Worm (Caenorhabditis elegans) whole organism, L4 larva: Measurements from ENCODE around the gene fbxa-220.

ENCODE experiments used
- F37D6.2 ChIP-seq: sonication (generic microtip); optimal IDR thresholded peaks from 2 replicates; lab custom pipeline; 2016; ENCODE audit warnings: mild to moderate bottlenecking, missing genetic modification characterization, missing compliant biosample characterization
- F49E8.2 ChIP-seq: sonication (generic microtip); optimal IDR thresholded peaks from 2 replicates; lab custom pipeline; 2016; ENCODE audit warnings: missing compliant biosample characterization, mild to moderate bottlenecking, missing genetic modification characterization, borderline replicate concordance
- T26A8.4 ChIP-seq: fragments of 200-800 bp; sonication (Bioruptor generic); IDR thresholded peaks from 2 replicates; pipeline ENCODE4 v1.3.6; 2022; ENCODE audit warnings: missing genetic modification characterization, missing compliant biosample characterization
- Y105C5A.15 ChIP-seq: fragments of 200-800 bp; sonication (Bioruptor generic); IDR thresholded peaks from 2 replicates; pipeline ENCODE4 v1.3.6; 2022; ENCODE audit warnings: missing genetic modification characterization, missing compliant biosample characterization
- Y5F2A.4 ChIP-seq: fragments of 200-800 bp; sonication (Bioruptor generic); optimal IDR thresholded peaks from 2 replicates; lab custom pipeline; 2018; ENCODE audit warnings: mild to moderate bottlenecking, missing genetic modification characterization, missing compliant biosample characterization
- Y75B8A.6 ChIP-seq: fragments of 200-800 bp; sonication (Bioruptor generic); IDR thresholded peaks from 2 replicates; pipeline ENCODE4 v1.3.6; 2022; ENCODE audit warnings: missing genetic modification reagents, missing genetic modification characterization, missing compliant biosample characterization
- ZK337.2 ChIP-seq: fragments of 200-800 bp; sonication (Bioruptor generic); IDR thresholded peaks from 2 replicates; pipeline ENCODE4 v1.3.6; 2022; ENCODE audit warnings: missing genetic modification reagents, missing genetic modification characterization, missing compliant biosample characterization
- ama-1 ChIP-seq: fragments of 150-350 bp; optimal IDR thresholded peaks from 2 replicates; lab custom pipeline; 2014; ENCODE audit warnings: inconsistent platforms, mixed read lengths
- ceh-28 ChIP-seq: fragments of 150-350 bp; optimal IDR thresholded peaks from 2 replicates; lab custom pipeline; 2014; ENCODE audit warnings: missing biosample characterization, missing genetic modification reagents, missing genetic modification characterization
- ceh-32 ChIP-seq: sonication (generic microtip); optimal IDR thresholded peaks from 2 replicates; lab custom pipeline; 2016; ENCODE audit warnings: mild to moderate bottlenecking, missing genetic modification characterization, missing compliant biosample characterization; ENCODE audit not compliant: poor library complexity
- ceh-44 ChIP-seq: fragments of 200-800 bp; sonication (Bioruptor generic); IDR thresholded peaks from 2 replicates; pipeline ENCODE4 v1.3.6; 2022; ENCODE audit warnings: missing genetic modification reagents, missing genetic modification characterization, missing compliant biosample characterization
- ctbp-1 ChIP-seq: fragments of 200-800 bp; sonication (Bioruptor generic); IDR thresholded peaks from 2 replicates; pipeline ENCODE4 v1.3.6; 2022; ENCODE audit warnings: missing genetic modification reagents, missing genetic modification characterization, missing compliant biosample characterization
- dmd-6 ChIP-seq: fragments of 200-800 bp; sonication (Bioruptor generic); IDR thresholded peaks from 2 replicates; pipeline ENCODE4 v1.3.6; 2022; ENCODE audit warnings: missing genetic modification reagents, missing genetic modification characterization, missing compliant biosample characterization
- dpl-1 ChIP-seq: fragments of 150-350 bp; optimal IDR thresholded peaks from 2 replicates; lab custom pipeline; 2014; ENCODE audit warnings: missing biosample characterization, missing genetic modification reagents, missing genetic modification characterization
- dve-1 ChIP-seq: sonication (generic microtip); optimal IDR thresholded peaks from 2 replicates; lab custom pipeline; 2017; ENCODE audit warnings: antibody characterized with exemption, mild to moderate bottlenecking, missing genetic modification characterization, missing compliant biosample characterization; ENCODE audit not compliant: insufficient read depth
- egl-27 ChIP-seq: sonication (generic microtip); optimal IDR thresholded peaks from 3 replicates; lab custom pipeline; 2017; ENCODE audit warnings: missing biosample characterization, missing genetic modification reagents, missing genetic modification characterization
- fos-1 ChIP-seq: fragments of 150-350 bp; optimal IDR thresholded peaks from 2 replicates; lab custom pipeline; 2014; ENCODE audit warnings: missing biosample characterization, missing genetic modification characterization
- hif-1 ChIP-seq, 2 experiments: sonication (generic microtip); optimal IDR thresholded peaks; 2 replicates each; lab custom pipeline; 2016 to 2017; ENCODE audit warnings: missing compliant biosample characterization in 2 of 2, missing genetic modification characterization in 2 of 2, missing genetic modification reagents in 2 of 2, missing genotype in 2 of 2, mild to moderate bottlenecking in 1 of 2
- hlh-11 ChIP-seq: fragments of 200-800 bp; sonication (Bioruptor generic); optimal IDR thresholded peaks from 2 replicates; lab custom pipeline; 2018; ENCODE audit warnings: mild to moderate bottlenecking, missing genetic modification characterization, missing compliant biosample characterization
- hlh-30 ChIP-seq: sonication (generic microtip); optimal IDR thresholded peaks from 2 replicates; lab custom pipeline; 2017; ENCODE audit warnings: antibody characterized with exemption, mild to moderate bottlenecking, missing genetic modification characterization, missing compliant biosample characterization; ENCODE audit not compliant: insufficient read depth
- lin-1 ChIP-seq: fragments of 200-800 bp; sonication (Bioruptor generic); IDR thresholded peaks from 2 replicates; pipeline ENCODE4 v1.3.6; 2022; ENCODE audit warnings: missing genetic modification reagents, missing genetic modification characterization, missing compliant biosample characterization
- lin-13 ChIP-seq: fragments of 150-350 bp; optimal IDR thresholded peaks from 2 replicates; lab custom pipeline; 2014; ENCODE audit warnings: missing biosample characterization, missing genetic modification reagents, missing genetic modification characterization
- lin-15B ChIP-seq: fragments of 150-350 bp; sonication (generic microtip); optimal IDR thresholded peaks from 3 replicates; lab custom pipeline; 2014; ENCODE audit warnings: missing biosample characterization, missing genetic modification characterization
- lin-38 ChIP-seq: fragments of 200-800 bp; sonication (Bioruptor generic); IDR thresholded peaks from 2 replicates; pipeline ENCODE4 v1.3.6; 2022; ENCODE audit warnings: missing genetic modification reagents, missing genetic modification characterization, missing compliant biosample characterization
- lsy-2 ChIP-seq, 2 experiments: fragments of 150-350 bp in 1 of 2; sonication (generic microtip) in 1 of 2; optimal IDR thresholded peaks; 2 replicates each; lab custom pipeline; 2014 to 2017; ENCODE audit warnings: missing biosample characterization in 2 of 2, missing genetic modification characterization in 2 of 2
- mdl-1 ChIP-seq, 2 experiments: fragments of 150-350 bp in 1 of 2; sonication (generic microtip) in 1 of 2; optimal IDR thresholded peaks; 2 replicates each; lab custom pipeline; 2014 to 2017; ENCODE audit warnings: missing biosample characterization in 2 of 2, missing genetic modification characterization in 2 of 2
- mep-1 ChIP-seq: fragments of 150-350 bp; sonication (generic microtip); optimal IDR thresholded peaks from 3 replicates; lab custom pipeline; 2014; ENCODE audit warnings: missing biosample characterization, missing genetic modification characterization
- mes-2 ChIP-seq: sonication (generic microtip); optimal IDR thresholded peaks from 2 replicates; lab custom pipeline; 2016; ENCODE audit warnings: missing genotype, mild to moderate bottlenecking, missing genetic modification characterization, missing compliant biosample characterization; ENCODE audit not compliant: poor library complexity, severe bottlenecking
- mxl-2 ChIP-seq: fragments of 200-800 bp; sonication (Bioruptor generic); conservative IDR thresholded peaks from 2 replicates; pipeline ENCODE4 v1.3.6; 2022; ENCODE audit warnings: missing genetic modification reagents, missing genetic modification characterization, missing compliant biosample characterization
- mxl-3 ChIP-seq: fragments of 200-800 bp; sonication (Bioruptor generic); optimal IDR thresholded peaks from 2 replicates; lab custom pipeline; 2018; ENCODE audit warnings: mild to moderate bottlenecking, missing genetic modification characterization, missing compliant biosample characterization
- nhr-11 ChIP-seq: fragments of 150-350 bp; optimal IDR thresholded peaks from 2 replicates; lab custom pipeline; 2014; ENCODE audit warnings: missing biosample characterization, missing genetic modification characterization
- nhr-237 ChIP-seq: sonication (generic microtip); optimal IDR thresholded peaks from 2 replicates; lab custom pipeline; 2017; ENCODE audit warnings: missing biosample characterization, missing genetic modification characterization
- nhr-25 ChIP-seq: sonication (generic microtip); optimal IDR thresholded peaks from 2 replicates; lab custom pipeline; 2017; ENCODE audit warnings: missing genetic modification characterization, mild to moderate bottlenecking, missing compliant biosample characterization, antibody characterized with exemption, moderate library complexity, borderline replicate concordance; ENCODE audit not compliant: insufficient read depth
- nhr-28 ChIP-seq: fragments of 150-350 bp; optimal IDR thresholded peaks from 2 replicates; lab custom pipeline; 2014; ENCODE audit warnings: missing biosample characterization, missing genetic modification characterization
- nhr-41 ChIP-seq: fragments of 200-800 bp; sonication (Bioruptor generic); IDR thresholded peaks from 2 replicates; pipeline ENCODE4 v1.3.6; 2022; ENCODE audit warnings: missing genetic modification reagents, missing genetic modification characterization, missing compliant biosample characterization
- nhr-42 ChIP-seq: fragments of 200-800 bp; sonication (Bioruptor generic); IDR thresholded peaks from 2 replicates; pipeline ENCODE4 v1.3.6; 2022; ENCODE audit warnings: missing genetic modification characterization, missing compliant biosample characterization
- nhr-6 ChIP-seq: fragments of 150-350 bp; optimal IDR thresholded peaks from 2 replicates; lab custom pipeline; 2014; ENCODE audit warnings: missing biosample characterization, missing genetic modification characterization
- nhr-76 ChIP-seq: fragments of 150-350 bp; optimal IDR thresholded peaks from 2 replicates; lab custom pipeline; 2014; ENCODE audit warnings: missing biosample characterization, missing genetic modification characterization
- nhr-77 ChIP-seq: fragments of 150-350 bp; optimal IDR thresholded peaks from 2 replicates; lab custom pipeline; 2014; ENCODE audit warnings: missing biosample characterization, missing genetic modification characterization
- pha-4 ChIP-seq, 2 experiments: fragments of 150-350 bp in 1 of 2; fragments of 200-800 bp in 1 of 2; sonication (Bioruptor generic) in 1 of 2; IDR thresholded peaks in 1 of 2; optimal IDR thresholded peaks in 1 of 2; 2 replicates each; pipeline versions ENCODE4 v1.3.6 to Lab custom; 2014 to 2022; ENCODE audit warnings: missing genetic modification characterization in 2 of 2, missing genetic modification reagents in 2 of 2, missing biosample characterization in 1 of 2, missing compliant biosample characterization in 1 of 2
- pqm-1 ChIP-seq: sonication (generic microtip); optimal IDR thresholded peaks from 2 replicates; lab custom pipeline; 2017; ENCODE audit warnings: missing biosample characterization, missing genetic modification characterization
- rbr-2 ChIP-seq: sonication (generic microtip); optimal IDR thresholded peaks from 2 replicates; lab custom pipeline; 2016; ENCODE audit warnings: missing genotype, missing genetic modification characterization, missing compliant biosample characterization
- saeg-2 ChIP-seq: fragments of 200-800 bp; sonication (Bioruptor generic); IDR thresholded peaks from 2 replicates; pipeline ENCODE4 v1.3.6; 2022; ENCODE audit warnings: missing genetic modification reagents, missing genetic modification characterization, missing compliant biosample characterization
- tra-1 ChIP-seq: fragments of 200-800 bp; sonication (Bioruptor generic); IDR thresholded peaks from 2 replicates; pipeline ENCODE4 v1.3.6; 2022; ENCODE audit warnings: missing genetic modification reagents, missing genetic modification characterization, missing compliant biosample characterization
- unc-39 ChIP-seq: sonication (generic microtip); optimal IDR thresholded peaks from 2 replicates; lab custom pipeline; 2017; ENCODE audit warnings: missing biosample characterization, missing genetic modification characterization
- ztf-7 ChIP-seq: fragments of 150-350 bp; optimal IDR thresholded peaks from 2 replicates; lab custom pipeline; 2014; ENCODE audit warnings: missing biosample characterization, missing genetic modification characterization

fbxa-220 gene

DNA sequence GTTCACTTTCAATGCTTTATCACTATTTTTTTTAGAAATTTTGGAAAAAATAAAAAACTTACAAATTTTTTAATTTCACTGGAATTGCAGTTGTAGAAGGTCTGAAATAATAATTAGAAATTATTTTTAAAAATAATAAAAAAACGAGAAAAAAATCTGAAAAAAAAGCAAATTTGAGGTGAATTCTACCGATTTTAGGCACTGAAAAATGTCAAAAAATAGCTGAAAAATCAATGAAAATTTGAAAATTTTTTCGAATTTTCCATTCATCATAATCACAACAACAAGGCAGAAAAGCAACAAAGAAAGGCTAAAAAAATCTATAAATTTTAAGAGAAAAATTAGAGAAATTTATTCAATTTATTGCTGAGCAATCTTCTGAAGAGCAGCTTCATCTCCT lies 16.7 kb upstream of the fbxa-220 start, which contains the start of gene nars-2:
Gene nars-2 (minus strand): TSS at position 101 of the 400 bp plus-strand sequence.
- TF ChIP-seq nhr-11 (tag; lab: Kevin White, UChicago) (no peak), ceh-44 (no peak), Y105C5A.15 (GFP tag; lab: Robert Waterston, UW) (no peak), Y5F2A.4 (GFP tag; lab: Kevin White, UChicago) (no peak), nhr-76 (no peak), lin-15B (no peak), ZK337.2 (GFP tag; lab: Robert Waterston, UW) (no peak), fos-1 (tag; lab: Kevin White, UChicago) (no peak), ama-1 (lab: Kevin White, UChicago) (no peak), egl-27 (tag; lab: Kevin White, UChicago) (no peak), ztf-7 (tag; lab: Kevin White, UChicago) (no peak), rbr-2 (no peak), ctbp-1 (GFP tag; lab: Robert Waterston, UW) (no peak), unc-39 (tag; lab: Kevin White, UChicago) (no peak), ceh-32 (no peak), nhr-237 (no peak), mep-1 (no peak), nhr-28 (tag; lab: Kevin White, UChicago) (no peak), nhr-6 (tag; lab: Kevin White, UChicago) (no peak), saeg-2 (no peak)
- TF ChIP-seq, all 104 proteins: peak for 0

- no peak for TF ChIP-seq ceh-28 (tag; lab: Kevin White, UChicago)
- TF ChIP-seq T26A8.4 (GFP tag; lab: Robert Waterston, UW) = no peak
- TF ChIP-seq nhr-41 (GFP tag; lab: Robert Waterston, UW) = peak; percentile 96
- no peak for TF ChIP-seq saeg-2
- peak; percentile 61 for TF ChIP-seq mep-1
- TF ChIP-seq ZK337.2 (GFP tag; lab: Robert Waterston, UW) = no peak
- TF ChIP-seq mes-2 (tag; lab: Kevin White, UChicago) = peak; percentile 23
- TF ChIP-seq nhr-6 (tag; lab: Kevin White, UChicago) = peak; percentile 85
- peak; percentile 50 for TF ChIP-seq lin-38 (GFP tag; lab: Robert Waterston, UW)
- TF ChIP-seq nhr-25 (tag; lab: Kevin White, UChicago) = no peak
- peak; percentile 84 for TF ChIP-seq hlh-11 (tag; lab: Kevin White, UChicago)
- no peak for TF ChIP-seq mxl-2 (GFP tag; lab: Robert Waterston, UW)
- TF ChIP-seq dmd-6 (GFP tag; lab: Robert Waterston, UW) = peak; percentile 71
- no peak for TF ChIP-seq lin-13
- TF ChIP-seq pqm-1 = peak; percentile 57
- peak in 1 of 2 experiments; percentile 17 for TF ChIP-seq lsy-2 (tag; optimal IDR thresholded peaks at IDR 0.05; lab: Kevin White, UChicago)
- TF ChIP-seq Y75B8A.6 (GFP tag; lab: Robert Waterston, UW) = no peak
- TF ChIP-seq pha-4 (GFP tag; IDR thresholded peaks at IDR 0.05; lab: Robert Waterston, UW) = 0 out of 2 replicates have a peak, but pooled peaks have one; percentile 41
- no peak for TF ChIP-seq pha-4 (tag; optimal IDR thresholded peaks at IDR 0.05; lab: Kevin White, UChicago)
- peak; percentile 83 for TF ChIP-seq dve-1 (tag; lab: Kevin White, UChicago)
- no peak for TF ChIP-seq F37D6.2
- TF ChIP-seq nhr-77 = peak; percentile 5
- TF ChIP-seq hlh-30 (tag; lab: Kevin White, UChicago) = peak; percentile 66
- no peak for TF ChIP-seq hif-1 (tag; optimal IDR thresholded peaks at IDR 0.05; lab: Kevin White, UChicago)
- peak; percentile 57; the same call in 1 of the 2 replicates for TF ChIP-seq lin-1 (GFP tag; lab: Robert Waterston, UW)
- 0 out of 2 replicates have a peak, but pooled peaks have one; percentile 20 for TF ChIP-seq tra-1 (GFP tag; lab: Robert Waterston, UW)
- no peak for TF ChIP-seq nhr-42 (GFP tag; lab: Robert Waterston, UW)
- peak; percentile 10 for TF ChIP-seq dpl-1 (GFP tag; lab: Kevin White, UChicago)
- peak; percentile 78 for TF ChIP-seq nhr-28 (tag; lab: Kevin White, UChicago)
- TF ChIP-seq F49E8.2 (tag; lab: Kevin White, UChicago) = no peak
- peak; percentile 69 for TF ChIP-seq mxl-3
- TF ChIP-seq mdl-1 (tag; optimal IDR thresholded peaks at IDR 0.05; lab: Kevin White, UChicago) = peak in 1 of 2 experiments; percentile 29
- no peak for TF ChIP-seq rbr-2
Observed at ce11 chrIII:11496496-11496895, 12.5 kb upstream of the fbxa-220 start, which contains the start of gene Y66D12A.24. Y66D12A.24 (plus strand) TSS chrIII:11496865.
